Worm (Caenorhabditis elegans) whole organism, early embryonic: ENCODE measurements around the gene cyp-33B1.

Experiments
- B0310.2 ChIP-seq: sonication (generic microtip); optimal IDR thresholded peaks from 2 replicates; lab custom pipeline; 2016; ENCODE audit warnings: mild to moderate bottlenecking, missing genetic modification characterization, missing compliant biosample characterization
- F13C5.2 ChIP-seq: sonication (generic microtip); optimal IDR thresholded peaks from 2 replicates; lab custom pipeline; 2017; ENCODE audit warnings: mild to moderate bottlenecking, missing genetic modification characterization, inconsistent platforms, missing compliant biosample characterization
- ama-1 ChIP-seq: fragments of 150-350 bp; optimal IDR thresholded peaks from 2 replicates; lab custom pipeline; 2014
- ceh-13 ChIP-seq: fragments of 200-800 bp; sonication (Bioruptor generic); optimal IDR thresholded peaks from 2 replicates; lab custom pipeline; 2018; ENCODE audit warnings: mild to moderate bottlenecking, missing genetic modification characterization, missing compliant biosample characterization
- ceh-36 ChIP-seq: sonication (generic microtip); optimal IDR thresholded peaks from 2 replicates; lab custom pipeline; 2016; ENCODE audit warnings: missing genetic modification characterization, inconsistent platforms, missing compliant biosample characterization
- flt-1 ChIP-seq: fragments of 200-800 bp; sonication (Bioruptor generic); IDR thresholded peaks from 2 replicates; pipeline ENCODE4 v1.3.6; 2022; ENCODE audit warnings: missing genetic modification characterization, missing compliant biosample characterization
- hmbx-1 ChIP-seq: sonication (generic microtip); optimal IDR thresholded peaks from 2 replicates; lab custom pipeline; 2016; ENCODE audit warnings: mild to moderate bottlenecking, missing genetic modification characterization, missing compliant biosample characterization
- hnd-1 ChIP-seq: sonication (generic microtip); optimal IDR thresholded peaks from 2 replicates; lab custom pipeline; 2016; ENCODE audit warnings: missing genetic modification characterization, missing compliant biosample characterization
- pes-1 ChIP-seq: fragments of 200-800 bp; sonication (Bioruptor generic); IDR thresholded peaks from 2 replicates; pipeline ENCODE4 v1.3.6; 2022; ENCODE audit warnings: missing genetic modification reagents, missing genetic modification characterization, missing compliant biosample characterization
- scrt-1 ChIP-seq: fragments of 200-800 bp; sonication (Bioruptor generic); IDR thresholded peaks from 2 replicates; pipeline ENCODE4 v1.3.6; 2022; ENCODE audit warnings: missing genetic modification characterization, missing compliant biosample characterization
- tbx-11 ChIP-seq: fragments of 200-800 bp; sonication (Bioruptor generic); IDR thresholded peaks from 2 replicates; pipeline ENCODE4 v1.3.6; 2022; ENCODE audit warnings: missing genetic modification characterization, missing compliant biosample characterization
- tbx-37 ChIP-seq: fragments of 200-800 bp; sonication (Bioruptor generic); conservative IDR thresholded peaks from 2 replicates; pipeline ENCODE4 v1.3.6; 2022; ENCODE audit warnings: missing genetic modification reagents, missing genetic modification characterization, missing compliant biosample characterization
- tra-4 ChIP-seq: sonication (generic microtip); optimal IDR thresholded peaks from 2 replicates; lab custom pipeline; 2017; ENCODE audit warnings: missing genetic modification characterization, missing compliant biosample characterization

DNA sequence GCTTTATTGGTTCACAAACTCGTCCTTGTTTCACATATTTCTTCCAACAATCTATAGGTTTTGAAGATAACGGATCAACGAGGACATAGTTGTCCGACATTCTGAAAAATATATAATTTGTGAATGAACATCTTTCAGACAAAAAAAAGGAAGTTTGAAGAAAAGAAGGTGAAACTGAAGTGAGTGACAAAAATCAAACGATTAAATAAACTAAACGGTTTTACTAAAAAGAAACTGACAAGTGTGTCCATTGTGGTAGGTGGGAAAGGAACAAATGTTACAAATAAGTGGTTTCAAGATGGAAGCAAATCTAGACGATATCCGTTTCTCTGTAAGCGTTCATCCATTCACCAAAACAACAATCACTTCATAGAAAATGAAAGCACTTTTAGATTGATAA, 21.2 kb downstream of the cyp-33B1 start, which contains the start of gene C25E10.12:
- no peak for TF ChIP-seq ceh-36 (tag; lab: Kevin White, UChicago)
- no peak for TF ChIP-seq pes-1
- TF ChIP-seq hnd-1 (tag; lab: Kevin White, UChicago): no peak
- TF ChIP-seq flt-1 (GFP tag; lab: Robert Waterston, UW): no peak
- TF ChIP-seq hmbx-1 (tag; lab: Kevin White, UChicago): no peak
- TF ChIP-seq B0310.2 (tag; lab: Kevin White, UChicago): no peak
- TF ChIP-seq ama-1 (lab: Kevin White, UChicago): no peak
- no peak for TF ChIP-seq scrt-1
- no peak for TF ChIP-seq tbx-11 (GFP tag; lab: Robert Waterston, UW)
- TF ChIP-seq ceh-13 (GFP tag; lab: Kevin White, UChicago): no peak
- no peak for TF ChIP-seq tra-4 (tag; lab: Kevin White, UChicago)
- no peak for TF ChIP-seq tbx-37
- no peak for TF ChIP-seq F13C5.2 (tag; lab: Kevin White, UChicago)
